Worm (Caenorhabditis elegans): ENCODE data around the gene aman-2.

The aman-2 gene

DNA sequence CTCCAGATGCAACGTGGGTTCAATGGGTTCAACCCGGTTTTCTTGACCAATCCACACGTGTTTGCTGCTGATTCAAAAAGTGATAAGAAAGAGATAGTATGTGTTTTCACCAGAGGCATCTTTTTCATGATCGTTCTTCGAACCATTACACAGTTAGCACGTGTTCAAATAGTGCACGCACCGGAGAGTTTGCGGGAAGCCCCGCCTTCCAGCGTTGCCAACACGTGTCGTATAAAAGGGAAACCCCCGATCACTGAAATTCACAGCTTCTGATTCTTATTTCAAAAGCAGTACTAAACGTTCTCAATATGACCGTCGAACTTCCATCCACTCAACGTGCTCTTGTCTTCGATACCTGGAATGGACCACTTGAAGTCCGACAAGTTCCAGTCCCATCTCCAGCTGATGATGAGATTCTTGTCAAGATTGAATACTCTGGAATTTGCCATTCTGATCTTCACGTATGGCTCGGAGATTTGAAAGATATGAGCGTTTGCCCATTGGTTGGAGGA, 45.0 kb downstream of the aman-2 start, which contains the start of gene adh-1 (continued):
- no peak for TF ChIP-seq mxl-1 (tag; optimal IDR thresholded peaks at IDR 0.05)
- TF ChIP-seq dox-1 (GFP tag; IDR thresholded peaks at IDR 0.05) = peak; percentile 24; the same call in 1 of the 2 replicates
- peak; percentile 52 for TF ChIP-seq C06A6.2 (GFP tag; conservative IDR thresholded peaks at IDR 0.05)
- TF ChIP-seq efl-1 (GFP tag; optimal IDR thresholded peaks at IDR 0.05) = no peak
- TF ChIP-seq F37B4.10 (GFP tag; IDR thresholded peaks at IDR 0.05) = no peak
- no peak for TF ChIP-seq ztf-22 (GFP tag; optimal IDR thresholded peaks at IDR 0.05)
- no peak for TF ChIP-seq ekl-4 (GFP tag; IDR thresholded peaks at IDR 0.05)
- TF ChIP-seq ceh-79 (tag; optimal IDR thresholded peaks at IDR 0.05) = no peak
- TF ChIP-seq nhr-179 (tag; optimal IDR thresholded peaks at IDR 0.05) = no peak
- TF ChIP-seq F55B11.4 (tag; optimal IDR thresholded peaks at IDR 0.05; ENCODE audit: borderline replicate concordance, insufficient read depth) = no peak
- no peak for TF ChIP-seq bed-1 (GFP tag; IDR thresholded peaks at IDR 0.05)
- TF ChIP-seq him-1 (tag; optimal IDR thresholded peaks at IDR 0.05) = no peak
- TF ChIP-seq rpc-1 (optimal IDR thresholded peaks at IDR 0.05) = no peak
- TF ChIP-seq rpc-1 (tag; optimal IDR thresholded peaks at IDR 0.05) = no peak
- TF ChIP-seq lin-26 (GFP tag; IDR thresholded peaks at IDR 0.05) = peak; percentile 51
- TF ChIP-seq attf-6 (GFP tag; IDR thresholded peaks at IDR 0.05) = no peak
- TF ChIP-seq zfh-2 (GFP tag; conservative IDR thresholded peaks at IDR 0.05) = no peak
- no peak for TF ChIP-seq egl-18 (GFP tag; IDR thresholded peaks at IDR 0.05)
- TF ChIP-seq ama-1 (optimal IDR thresholded peaks at IDR 0.05) = peak; percentile 95
- TF ChIP-seq ama-1 (GFP tag; optimal IDR thresholded peaks at IDR 0.05) = no peak
- TF ChIP-seq B0019.2 (GFP tag; conservative IDR thresholded peaks at IDR 0.05) = no peak
- no peak for TF ChIP-seq nhr-90 (tag; optimal IDR thresholded peaks at IDR 0.05)
- TF ChIP-seq gei-17 (GFP tag; optimal IDR thresholded peaks at IDR 0.05) = no peak
- TF ChIP-seq hsf-1 (GFP tag; IDR thresholded peaks at IDR 0.05) = no peak
- no peak for TF ChIP-seq tlf-1 (GFP tag; optimal IDR thresholded peaks at IDR 0.05)
- TF ChIP-seq ceh-58 (GFP tag; IDR thresholded peaks at IDR 0.05) = no peak
- no peak for TF ChIP-seq madf-3 (GFP tag; IDR thresholded peaks at IDR 0.05)
- TF ChIP-seq cebp-2 (GFP tag; IDR thresholded peaks at IDR 0.05) = no peak
- TF ChIP-seq rcor-1 (GFP tag; IDR thresholded peaks at IDR 0.05) = no peak
- TF ChIP-seq lin-54 (GFP tag; optimal IDR thresholded peaks at IDR 0.05) = no peak
- no peak for TF ChIP-seq nhr-27 (tag; optimal IDR thresholded peaks at IDR 0.05)
- TF ChIP-seq F22D6.2 (tag; optimal IDR thresholded peaks at IDR 0.05) = peak; percentile 79
- no peak for TF ChIP-seq madf-6 (GFP tag; IDR thresholded peaks at IDR 0.05)
- no peak for TF ChIP-seq lir-1 (GFP tag; conservative IDR thresholded peaks at IDR 0.05)
- no peak for TF ChIP-seq K11D2.4 (GFP tag; IDR thresholded peaks at IDR 0.05)
- no peak for TF ChIP-seq athp-1 (tag; optimal IDR thresholded peaks at IDR 0.05)
- no peak for TF ChIP-seq ztf-25 (GFP tag; IDR thresholded peaks at IDR 0.05)
- TF ChIP-seq lin-35 (GFP tag; optimal IDR thresholded peaks at IDR 0.05) = peak in 1 of 3 experiments; percentile 20
- TF ChIP-seq F10E7.11 (tag; optimal IDR thresholded peaks at IDR 0.05) = no peak
- TF ChIP-seq B0035.1 (tag; optimal IDR thresholded peaks at IDR 0.05) = no peak
- TF ChIP-seq ztf-3 (GFP tag; optimal IDR thresholded peaks at IDR 0.05) = no peak
- TF ChIP-seq unc-62 (GFP tag; optimal IDR thresholded peaks at IDR 0.05) = no peak
- no peak for TF ChIP-seq mcd-1 (GFP tag; IDR thresholded peaks at IDR 0.05)
- no peak for TF ChIP-seq unc-130 (GFP tag; optimal IDR thresholded peaks at IDR 0.05)
- TF ChIP-seq ztf-6 (GFP tag; IDR thresholded peaks at IDR 0.05) = no peak
- TF ChIP-seq sdz-38 (tag; optimal IDR thresholded peaks at IDR 0.05) = no peak
- TF ChIP-seq nfya-1 (tag; optimal IDR thresholded peaks at IDR 0.05; ENCODE audit: borderline replicate concordance, insufficient read depth) = no peak
- no peak for TF ChIP-seq F57C9.4 (tag; optimal IDR thresholded peaks at IDR 0.05)
- no peak for TF ChIP-seq B0336.3 (GFP tag; IDR thresholded peaks at IDR 0.05)
- no peak for TF ChIP-seq madf-8 (GFP tag; conservative IDR thresholded peaks at IDR 0.05)
- no peak for TF ChIP-seq akir-1 (GFP tag; optimal IDR thresholded peaks at IDR 0.05)
